Fruit fly (Drosophila melanogaster): ENCODE measurements around the gene RpL9.

The RpL9 gene

dm6 chr2L:11003925-11004673 lies at the start of gene RpL9 (continued):
- TF ChIP-seq dmrt11E (tag; optimal IDR thresholded peaks at IDR 0.05), result peak; percentile 49
- TF ChIP-seq CG12744 (GFP tag; optimal IDR thresholded peaks at IDR 0.05), result peak; percentile 14
- TF ChIP-seq CG7839 (tag; optimal IDR thresholded peaks at IDR 0.05), result no peak
- peak; percentile 85 for TF ChIP-seq CG4707 (GFP tag; optimal IDR thresholded peaks at IDR 0.05)
- no peak for TF ChIP-seq lmd (GFP tag; IDR thresholded peaks at IDR 0.05)
- TF ChIP-seq vvl (GFP tag; IDR thresholded peaks at IDR 0.05), result no peak
- no peak for TF ChIP-seq inv (GFP tag; IDR thresholded peaks at IDR 0.05; ENCODE audit: partially characterized antibody)
- TF ChIP-seq CG6765 (GFP tag; optimal IDR thresholded peaks at IDR 0.05), result peak; percentile 94
- TF ChIP-seq CG7745 (tag; optimal IDR thresholded peaks at IDR 0.05), result no peak
- TF ChIP-seq CG17802 (tag; optimal IDR thresholded peaks at IDR 0.05), result peak; percentile 48
- TF ChIP-seq ewg (GFP tag; optimal IDR thresholded peaks at IDR 0.05), result no peak
- TF ChIP-seq BtbVII (GFP tag; optimal IDR thresholded peaks at IDR 0.05), result peak; percentile 90
- no peak for TF ChIP-seq crol (GFP tag; IDR thresholded peaks at IDR 0.05)
- no peak for TF ChIP-seq CG11085 (GFP tag; IDR thresholded peaks at IDR 0.05)
- TF ChIP-seq sc (optimal IDR thresholded peaks at IDR 0.05), result no peak
- peak; percentile 53 for TF ChIP-seq sc (GFP tag; optimal IDR thresholded peaks at IDR 0.05)
- TF ChIP-seq CG6854 (GFP tag; optimal IDR thresholded peaks at IDR 0.05), result peak; percentile 84
- TF ChIP-seq CTCF (GFP tag; optimal IDR thresholded peaks at IDR 0.05), result peak; percentile 47
- no peak for TF ChIP-seq CG7556 (GFP tag; optimal IDR thresholded peaks at IDR 0.05)
- peak; percentile 75 for TF ChIP-seq CG16779 (GFP tag; IDR thresholded peaks at IDR 0.05)
- TF ChIP-seq al (GFP tag; IDR thresholded peaks at IDR 0.05), result no peak; the same call in 1 of the 2 replicates
- no peak for TF ChIP-seq zfh2 (GFP tag; optimal IDR thresholded peaks at IDR 0.05)
- TF ChIP-seq CG31365 (tag; optimal IDR thresholded peaks at IDR 0.05), result peak; percentile 80
- TF ChIP-seq Hr51 (GFP tag; optimal IDR thresholded peaks at IDR 0.05), result peak in 1 of 2 experiments; percentile 55
- TF ChIP-seq phol (tag; optimal IDR thresholded peaks at IDR 0.05), result peak; percentile 61
- peak; percentile 71 for TF ChIP-seq CG18011 (GFP tag; optimal IDR thresholded peaks at IDR 0.05)
- TF ChIP-seq zen (tag; optimal IDR thresholded peaks at IDR 0.05), result peak; percentile 12
- peak; percentile 50 for TF ChIP-seq CG8281 (tag; optimal IDR thresholded peaks at IDR 0.05)
- TF ChIP-seq CG11093 (GFP tag; IDR thresholded peaks at IDR 0.05), result no peak
- TF ChIP-seq CG11247 (GFP tag; IDR thresholded peaks at IDR 0.05), result no peak
- no peak for TF ChIP-seq CG16813 (GFP tag; IDR thresholded peaks at IDR 0.05; ENCODE audit: partially characterized antibody)
- no peak for TF ChIP-seq sisA (GFP tag; IDR thresholded peaks at IDR 0.05)
- TF ChIP-seq dan (GFP tag; IDR thresholded peaks at IDR 0.05), result no peak
- TF ChIP-seq twi (tag; optimal IDR thresholded peaks at IDR 0.05), result no peak
- TF ChIP-seq tgo (GFP tag; IDR thresholded peaks at IDR 0.05), result peak; percentile 33; the same call in 1 of the 3 replicates
- peak; percentile 50 for TF ChIP-seq Mad (GFP tag; optimal IDR thresholded peaks at IDR 0.05)
- TF ChIP-seq Dp (GFP tag; optimal IDR thresholded peaks at IDR 0.05), result peak; percentile 19
- TF ChIP-seq CG13424 (tag; optimal IDR thresholded peaks at IDR 0.05), result peak; percentile 38
- TF ChIP-seq unc-4 (GFP tag; IDR thresholded peaks at IDR 0.05; ENCODE audit: partially characterized antibody), result no peak
- TF ChIP-seq CG13775 (GFP tag; optimal IDR thresholded peaks at IDR 0.05), result peak; percentile 78
- no peak for TF ChIP-seq ci (GFP tag; IDR thresholded peaks at IDR 0.05)
- peak; percentile 37 for TF ChIP-seq trh (GFP tag; optimal IDR thresholded peaks at IDR 0.05)
- TF ChIP-seq fd102C (GFP tag; optimal IDR thresholded peaks at IDR 0.05), result peak; percentile 33
- no peak for TF ChIP-seq Abd-B (GFP tag; optimal IDR thresholded peaks at IDR 0.05)
- TF ChIP-seq CG7271 (tag; optimal IDR thresholded peaks at IDR 0.05), result peak; percentile 95
- no peak for TF ChIP-seq CG18476 (GFP tag; optimal IDR thresholded peaks at IDR 0.05)
- peak; percentile 82 for TF ChIP-seq Side (GFP tag; optimal IDR thresholded peaks at IDR 0.05)
- no peak for TF ChIP-seq usp (GFP tag; optimal IDR thresholded peaks at IDR 0.05)
- TF ChIP-seq CG18262 (tag; optimal IDR thresholded peaks at IDR 0.05), result peak; percentile 64
- TF ChIP-seq CG2875 (GFP tag; optimal IDR thresholded peaks at IDR 0.05), result peak; percentile 73

Measured in whole organism, embryonic.